Worm (Caenorhabditis elegans): ENCODE data around the gene W07G4.8.

DNA sequence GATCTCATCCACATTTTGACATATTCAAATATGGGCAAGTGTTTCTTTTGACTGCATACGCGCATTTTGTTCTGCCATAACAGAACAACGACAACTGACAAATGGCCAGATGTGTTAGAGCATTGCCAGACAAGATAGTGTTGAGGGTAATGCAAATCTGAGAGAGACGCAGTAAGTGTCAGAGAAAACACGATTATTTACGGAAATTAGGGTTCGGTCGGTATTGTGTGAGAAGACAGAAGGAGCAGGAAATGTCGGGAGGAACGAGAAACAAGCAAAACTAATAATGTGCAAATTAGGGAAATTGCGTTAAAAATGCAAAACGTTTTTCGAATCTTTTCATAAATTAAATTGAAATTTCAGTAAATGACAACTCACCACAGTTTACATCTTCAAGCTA, 24.9 kb downstream of the W07G4.8 start:
- TF ChIP-seq mep-1 (tag; optimal IDR thresholded peaks at IDR 0.05) (no peak), ces-1 (GFP tag; optimal IDR thresholded peaks at IDR 0.05) (peak; percentile 100), nhr-237 (tag; optimal IDR thresholded peaks at IDR 0.05) (no peak), unc-62 (GFP tag; optimal IDR thresholded peaks at IDR 0.05) (peak; percentile 45), ztf-11 (tag; optimal IDR thresholded peaks at IDR 0.05) (no peak), nhr-12 (tag; optimal IDR thresholded peaks at IDR 0.05) (no peak), mab-5 (tag; optimal IDR thresholded peaks at IDR 0.05) (no peak), pha-4 (tag; optimal IDR thresholded peaks at IDR 0.05) (no peak), cnd-1 (tag; optimal IDR thresholded peaks at IDR 0.05) (peak; percentile 64), lsy-2 (tag; optimal IDR thresholded peaks at IDR 0.05) (no peak), tbx-8 (GFP tag; optimal IDR thresholded peaks at IDR 0.05) (no peak), snpc-4 (tag; optimal IDR thresholded peaks at IDR 0.05) (no peak), elt-1 (tag; optimal IDR thresholded peaks at IDR 0.05; ENCODE audit: borderline replicate concordance, insufficient read depth) (no peak), elt-3 (tag; optimal IDR thresholded peaks at IDR 0.05) (no peak)

All from whole organism, mixed stage, embryonic.